Fruit fly (Drosophila melanogaster) whole organism, embryonic: ENCODE measurements around the gene Rh50.

Experiments
- CG14860 ChIP-seq: fragments of 200-800 bp; sonication (Bioruptor generic); IDR thresholded peaks from 3 replicates; pipeline ENCODE4 v1.3.6; 2022; ENCODE audit warnings: missing biosample characterization, missing genetic modification characterization; ENCODE audit not compliant: partially characterized antibody
- CG17568 ChIP-seq: fragments of 200-800 bp; sonication (Bioruptor generic); optimal IDR thresholded peaks from 2 replicates; lab custom pipeline; 2018; ENCODE audit warnings: missing biosample characterization, mild to moderate bottlenecking, missing genetic modification characterization, moderate library complexity
- CG6854 ChIP-seq: fragments of 200-800 bp; sonication (Bioruptor generic); optimal IDR thresholded peaks from 3 replicates; lab custom pipeline; 2017; ENCODE audit warnings: missing biosample characterization, mild to moderate bottlenecking, missing genetic modification characterization
- Fer3 ChIP-seq: fragments of 200-800 bp; sonication (Bioruptor generic); optimal IDR thresholded peaks from 2 replicates; lab custom pipeline; 2018; ENCODE audit warnings: missing biosample characterization, mild to moderate bottlenecking, missing genetic modification characterization, moderate library complexity
- Gug ChIP-seq: fragments of 200-800 bp; sonication (Bioruptor generic); IDR thresholded peaks from 4 replicates; pipeline ENCODE4 v1.3.6; 2022; ENCODE audit warnings: missing biosample characterization, missing genetic modification characterization
- Sox100B ChIP-seq: fragments of 200-800 bp; sonication (Bioruptor generic); optimal IDR thresholded peaks from 3 replicates; lab custom pipeline; 2018; ENCODE audit warnings: missing biosample characterization, mild to moderate bottlenecking, missing genetic modification characterization
- hbn ChIP-seq: fragments of 200-800 bp; sonication (Bioruptor generic); IDR thresholded peaks from 2 replicates; pipeline ENCODE4 v1.3.6; 2022; ENCODE audit warnings: missing biosample characterization, missing genetic modification characterization; ENCODE audit not compliant: partially characterized antibody
- otp ChIP-seq: fragments of 200-800 bp; sonication (Bioruptor generic); IDR thresholded peaks from 3 replicates; pipeline ENCODE4, ENCODE4 v1.3.6; 2022; ENCODE audit warnings: missing biosample characterization, missing genetic modification characterization
- stc ChIP-seq: fragments of 200-800 bp; sonication (Bioruptor generic); IDR thresholded peaks from 2 replicates; pipeline ENCODE4 v1.3.6; 2022; ENCODE audit warnings: missing biosample characterization, missing genetic modification characterization

DNA sequence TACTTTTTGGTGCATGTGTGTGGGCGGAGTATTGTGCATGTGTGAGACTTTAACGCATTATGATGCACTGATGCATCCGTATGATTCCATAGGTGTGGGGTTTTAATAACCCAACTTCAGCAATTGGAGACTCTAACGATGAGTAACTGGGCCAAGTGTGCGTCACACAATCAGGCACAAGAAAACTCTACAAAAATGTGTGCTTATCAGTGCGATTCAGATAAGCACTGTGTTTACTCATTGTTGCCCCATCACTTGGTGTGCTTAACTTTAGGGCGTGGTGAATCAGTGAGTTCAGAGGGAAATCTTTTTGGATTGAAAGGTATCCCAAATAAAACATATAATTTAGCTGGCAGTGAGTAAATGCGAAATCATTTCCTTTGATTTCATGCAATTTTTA is 11.1 kb upstream of the Rh50 start:
- TF ChIP-seq stc (GFP tag; lab: Robert Waterston, UW) (no peak), otp (no peak), CG17568 (no peak), Gug (GFP tag; lab: Robert Waterston, UW) (no peak), Fer3 (tag; lab: Kevin White, UChicago) (no peak), CG14860 (no peak), Sox100B (GFP tag; lab: Kevin White, UChicago) (no peak), hbn (GFP tag; lab: Robert Waterston, UW) (no peak), CG6854 (GFP tag; lab: Kevin White, UChicago) (no peak)
